Worm (Caenorhabditis elegans) whole organism, young adult: ENCODE data around the gene str-176.

Experiments used
- B0019.2 ChIP-seq: fragments of 200-800 bp; sonication (Bioruptor generic); conservative IDR thresholded peaks from 2 replicates; pipeline ENCODE4 v1.3.6; 2022; ENCODE audit warnings: missing genetic modification reagents, missing genetic modification characterization, missing compliant biosample characterization
- B0035.1 ChIP-seq: sonication (generic microtip); optimal IDR thresholded peaks from 2 replicates; lab custom pipeline; 2016; ENCODE audit warnings: missing genetic modification characterization, mild to moderate bottlenecking, missing compliant biosample characterization, missing genotype, missing genetic modification reagents
- B0261.1 ChIP-seq: sonication (generic microtip); optimal IDR thresholded peaks from 2 replicates; lab custom pipeline; 2016; ENCODE audit warnings: mild to moderate bottlenecking, missing genetic modification characterization, moderate library complexity, missing compliant biosample characterization
- C17E4.6 ChIP-seq: fragments of 200-800 bp; sonication (Bioruptor generic); IDR thresholded peaks from 2 replicates; pipeline ENCODE4 v1.3.6; 2022; ENCODE audit warnings: missing genetic modification reagents, missing genetic modification characterization, missing compliant biosample characterization
- D2030.7 ChIP-seq: fragments of 200-800 bp; sonication (Bioruptor generic); IDR thresholded peaks from 2 replicates; pipeline ENCODE4 v1.3.6; 2022; ENCODE audit warnings: missing genetic modification reagents, missing genetic modification characterization, missing compliant biosample characterization
- F23B12.7 ChIP-seq: sonication (generic microtip); optimal IDR thresholded peaks from 2 replicates; lab custom pipeline; 2017; ENCODE audit warnings: missing genetic modification characterization, mild to moderate bottlenecking, missing compliant biosample characterization, antibody characterized with exemption, moderate library complexity; ENCODE audit not compliant: insufficient read depth
- F37B4.10 ChIP-seq: fragments of 200-800 bp; sonication (Bioruptor generic); IDR thresholded peaks from 2 replicates; pipeline ENCODE4 v1.3.6; 2022; ENCODE audit warnings: missing genetic modification characterization, missing compliant biosample characterization
- F39B2.1 ChIP-seq: fragments of 200-800 bp; sonication (Bioruptor generic); IDR thresholded peaks from 2 replicates; pipeline ENCODE4 v1.3.6; 2022; ENCODE audit warnings: missing genetic modification reagents, missing genetic modification characterization, missing compliant biosample characterization
- F57A8.1 ChIP-seq: fragments of 200-800 bp; sonication (Bioruptor generic); optimal IDR thresholded peaks from 2 replicates; lab custom pipeline; 2018; ENCODE audit warnings: mild to moderate bottlenecking, missing genetic modification characterization, moderate library complexity, missing compliant biosample characterization
- K12H6.12 ChIP-seq: fragments of 200-800 bp; sonication (Bioruptor generic); optimal IDR thresholded peaks from 2 replicates; lab custom pipeline; 2018; ENCODE audit warnings: mild to moderate bottlenecking, missing genetic modification characterization, missing compliant biosample characterization
- T07F8.4 ChIP-seq: sonication (generic microtip); optimal IDR thresholded peaks from 2 replicates; lab custom pipeline; 2016; ENCODE audit warnings: mild to moderate bottlenecking, missing genetic modification characterization, moderate library complexity, missing compliant biosample characterization
- Y56A3A.18 ChIP-seq: fragments of 200-800 bp; sonication (Bioruptor generic); IDR thresholded peaks from 2 replicates; pipeline ENCODE4 v1.3.6; 2022; ENCODE audit warnings: missing genetic modification reagents, missing genetic modification characterization, missing compliant biosample characterization
- Y79H2A.3 ChIP-seq: fragments of 200-800 bp; sonication (Bioruptor generic); conservative IDR thresholded peaks from 2 replicates; pipeline ENCODE4 v1.3.6; 2022; ENCODE audit warnings: missing genetic modification reagents, missing genetic modification characterization, missing compliant biosample characterization
- ZK185.1 ChIP-seq: sonication (generic microtip); optimal IDR thresholded peaks from 2 replicates; lab custom pipeline; 2016; ENCODE audit warnings: mild to moderate bottlenecking, missing genetic modification characterization, missing compliant biosample characterization; ENCODE audit not compliant: poor library complexity, severe bottlenecking
- aptf-2 ChIP-seq: fragments of 200-800 bp; sonication (Bioruptor generic); conservative IDR thresholded peaks from 2 replicates; pipeline ENCODE4 v1.3.6; 2022; ENCODE audit warnings: missing genetic modification reagents, missing genetic modification characterization, missing compliant biosample characterization
- bed-2 ChIP-seq: fragments of 200-800 bp; sonication (Bioruptor generic); IDR thresholded peaks from 2 replicates; pipeline ENCODE4 v1.3.6; 2022; ENCODE audit warnings: missing genetic modification reagents, missing genetic modification characterization, missing compliant biosample characterization
- ccch-3 ChIP-seq: fragments of 200-800 bp; sonication (Bioruptor generic); optimal IDR thresholded peaks from 2 replicates; lab custom pipeline; 2018; ENCODE audit warnings: mild to moderate bottlenecking, missing genetic modification characterization, missing compliant biosample characterization
- ceh-79 ChIP-seq: sonication (generic microtip); optimal IDR thresholded peaks from 2 replicates; lab custom pipeline; 2017; ENCODE audit warnings: mild to moderate bottlenecking, missing genetic modification characterization, missing compliant biosample characterization
- ceh-91 ChIP-seq: fragments of 200-800 bp; sonication (Bioruptor generic); IDR thresholded peaks from 2 replicates; pipeline ENCODE4 v1.3.6; 2022; ENCODE audit warnings: missing genetic modification reagents, missing genetic modification characterization, missing compliant biosample characterization
- die-1 ChIP-seq: sonication (generic microtip); optimal IDR thresholded peaks from 2 replicates; lab custom pipeline; 2016; ENCODE audit warnings: missing genotype, mild to moderate bottlenecking, missing genetic modification characterization, missing compliant biosample characterization
- dox-1 ChIP-seq: fragments of 200-800 bp; sonication (Bioruptor generic); IDR thresholded peaks from 2 replicates; pipeline ENCODE4 v1.3.6; 2022; ENCODE audit warnings: missing genetic modification reagents, missing genetic modification characterization, missing compliant biosample characterization
- dpl-1 ChIP-seq: fragments of 150-350 bp; optimal IDR thresholded peaks from 2 replicates; lab custom pipeline; 2014; ENCODE audit warnings: missing biosample characterization, missing genetic modification reagents, missing genetic modification characterization
- efl-1 ChIP-seq: fragments of 150-350 bp; optimal IDR thresholded peaks from 2 replicates; lab custom pipeline; 2014; ENCODE audit warnings: missing biosample characterization, missing genetic modification reagents, missing genetic modification characterization
- egl-18 ChIP-seq: fragments of 200-800 bp; sonication (Bioruptor generic); IDR thresholded peaks from 2 replicates; pipeline ENCODE4 v1.3.6; 2022; ENCODE audit warnings: missing genetic modification reagents, missing genetic modification characterization, missing compliant biosample characterization
- ets-4 ChIP-seq: fragments of 200-800 bp; sonication (Bioruptor generic); optimal IDR thresholded peaks from 2 replicates; lab custom pipeline; 2018; ENCODE audit warnings: mild to moderate bottlenecking, missing genetic modification characterization, missing compliant biosample characterization
- fkh-3 ChIP-seq: sonication (generic microtip); optimal IDR thresholded peaks from 2 replicates; lab custom pipeline; 2016; ENCODE audit warnings: mild to moderate bottlenecking, missing genetic modification characterization, missing compliant biosample characterization
- hlh-12 ChIP-seq: sonication (generic microtip); optimal IDR thresholded peaks from 2 replicates; lab custom pipeline; 2016; ENCODE audit warnings: missing genetic modification characterization, missing compliant biosample characterization
- hrde-1 ChIP-seq: sonication (generic microtip); optimal IDR thresholded peaks from 2 replicates; lab custom pipeline; 2016; ENCODE audit warnings: missing genetic modification characterization, mild to moderate bottlenecking, missing compliant biosample characterization, moderate library complexity, missing genotype, missing genetic modification reagents, borderline replicate concordance
- let-607 ChIP-seq, 2 experiments: fragments of 200-800 bp in 1 of 2; sonication (Bioruptor generic) in 1 of 2; sonication (generic microtip) in 1 of 2; optimal IDR thresholded peaks; 2 replicates each; lab custom pipeline; 2016 to 2018; ENCODE audit warnings: mild to moderate bottlenecking in 2 of 2, missing compliant biosample characterization in 2 of 2, missing genetic modification characterization in 2 of 2, moderate library complexity in 2 of 2, missing genotype in 1 of 2
- lin-26 ChIP-seq: fragments of 200-800 bp; sonication (Bioruptor generic); IDR thresholded peaks from 2 replicates; pipeline ENCODE4 v1.3.6; 2022; ENCODE audit warnings: missing genetic modification reagents, missing genetic modification characterization, missing compliant biosample characterization
- lin-54 ChIP-seq: fragments of 200-800 bp; sonication (Bioruptor generic); optimal IDR thresholded peaks from 2 replicates; lab custom pipeline; 2018; ENCODE audit warnings: mild to moderate bottlenecking, missing genetic modification characterization, missing compliant biosample characterization
- lir-1 ChIP-seq: fragments of 200-800 bp; sonication (Bioruptor generic); conservative IDR thresholded peaks from 2 replicates; pipeline ENCODE4 v1.3.6; 2022; ENCODE audit warnings: missing genetic modification reagents, missing genetic modification characterization, missing compliant biosample characterization
- lsy-27 ChIP-seq: sonication (generic microtip); optimal IDR thresholded peaks from 2 replicates; lab custom pipeline; 2017; ENCODE audit warnings: missing genetic modification characterization, mild to moderate bottlenecking, missing compliant biosample characterization, antibody characterized with exemption, missing genotype, borderline replicate concordance; ENCODE audit not compliant: insufficient read depth
- madf-6 ChIP-seq: fragments of 200-800 bp; sonication (Bioruptor generic); IDR thresholded peaks from 2 replicates; pipeline ENCODE4 v1.3.6; 2022; ENCODE audit warnings: missing genetic modification reagents, missing genetic modification characterization, missing compliant biosample characterization
- madf-8 ChIP-seq: fragments of 200-800 bp; sonication (Bioruptor generic); conservative IDR thresholded peaks from 2 replicates; pipeline ENCODE4 v1.3.6; 2022; ENCODE audit warnings: missing genetic modification reagents, missing genetic modification characterization, missing compliant biosample characterization
- mcd-1 ChIP-seq: fragments of 200-800 bp; sonication (Bioruptor generic); IDR thresholded peaks from 2 replicates; pipeline ENCODE4 v1.3.6; 2022; ENCODE audit warnings: missing genetic modification reagents, missing genetic modification characterization, missing compliant biosample characterization
- mes-4 ChIP-seq: sonication (generic microtip); optimal IDR thresholded peaks from 2 replicates; lab custom pipeline; 2016; ENCODE audit warnings: missing genotype, missing genetic modification characterization, missing compliant biosample characterization
- nfya-1 ChIP-seq: sonication (generic microtip); optimal IDR thresholded peaks from 2 replicates; lab custom pipeline; 2017; ENCODE audit warnings: antibody characterized with exemption, missing compliant biosample characterization, missing genetic modification characterization, borderline replicate concordance; ENCODE audit not compliant: insufficient read depth
- nhr-120 ChIP-seq: fragments of 200-800 bp; sonication (Bioruptor generic); IDR thresholded peaks from 2 replicates; pipeline ENCODE4 v1.3.6; 2022; ENCODE audit warnings: missing genetic modification characterization, missing compliant biosample characterization
- nhr-27 ChIP-seq: fragments of 200-800 bp; sonication (Bioruptor generic); optimal IDR thresholded peaks from 2 replicates; lab custom pipeline; 2018; ENCODE audit warnings: mild to moderate bottlenecking, missing genetic modification characterization, moderate library complexity, missing compliant biosample characterization
- nhr-90 ChIP-seq: sonication (generic microtip); optimal IDR thresholded peaks from 2 replicates; lab custom pipeline; 2016; ENCODE audit warnings: missing genotype, mild to moderate bottlenecking, missing genetic modification characterization, missing compliant biosample characterization
- rcor-1 ChIP-seq: fragments of 200-800 bp; sonication (Bioruptor generic); IDR thresholded peaks from 2 replicates; pipeline ENCODE4 v1.3.6; 2022; ENCODE audit warnings: missing genetic modification reagents, missing genetic modification characterization, missing compliant biosample characterization
- repo-1 ChIP-seq: sonication (generic microtip); optimal IDR thresholded peaks from 2 replicates; lab custom pipeline; 2017; ENCODE audit warnings: mild to moderate bottlenecking, missing genetic modification characterization, missing compliant biosample characterization
- sdz-38 ChIP-seq: sonication (generic microtip); optimal IDR thresholded peaks from 2 replicates; lab custom pipeline; 2016; ENCODE audit warnings: missing genotype, missing genetic modification characterization, missing compliant biosample characterization
- snpc-4 ChIP-seq, 5 experiments: fragments of 150-350 bp in 1 of 5; sonication (generic microtip) in 4 of 5; optimal IDR thresholded peaks; 2 replicates each; lab custom pipeline; 2014 to 2018; ENCODE audit warnings: missing genetic modification characterization in 5 of 5, missing biosample characterization in 3 of 5, antibody characterized with exemption in 2 of 5, mild to moderate bottlenecking in 2 of 5, missing compliant biosample characterization in 2 of 5, missing genotype in 2 of 5, moderate library complexity in 2 of 5, missing genetic modification reagents in 1 of 5
- ztf-25 ChIP-seq: fragments of 200-800 bp; sonication (Bioruptor generic); IDR thresholded peaks from 2 replicates; pipeline ENCODE4 v1.3.6; 2022; ENCODE audit warnings: missing genetic modification reagents, missing genetic modification characterization, missing compliant biosample characterization
- ztf-3 ChIP-seq: fragments of 200-800 bp; sonication (Bioruptor generic); optimal IDR thresholded peaks from 2 replicates; lab custom pipeline; 2018; ENCODE audit warnings: mild to moderate bottlenecking, missing genetic modification characterization, missing compliant biosample characterization

str-176 gene

ce11 chrIV:8432709-8433108 is 30.9 kb downstream of the str-176 start, which contains the start of the genes T26A8.4 and pdtf-1 (continued):
- no peak for TF ChIP-seq ccch-3
- TF ChIP-seq mes-4 (tag; lab: Kevin White, UChicago) = no peak
- TF ChIP-seq Y56A3A.18 (GFP tag; lab: Robert Waterston, UW) = 0 out of 2 replicates have a peak, but pooled peaks have one; percentile 62
- TF ChIP-seq lin-26 (GFP tag; lab: Robert Waterston, UW) = 0 out of 2 replicates have a peak, but pooled peaks have one; percentile 34
- no peak for TF ChIP-seq die-1
- TF ChIP-seq dox-1 (GFP tag; lab: Robert Waterston, UW) = peak; percentile 92
- TF ChIP-seq nhr-90 = no peak
- TF ChIP-seq D2030.7 (GFP tag; lab: Robert Waterston, UW) = peak; percentile 88
- no peak for TF ChIP-seq sdz-38 (tag; lab: Kevin White, UChicago)
- no peak for TF ChIP-seq aptf-2
- no peak for TF ChIP-seq ets-4 (GFP tag; lab: Kevin White, UChicago)
- no peak for TF ChIP-seq egl-18 (GFP tag; lab: Robert Waterston, UW)
- TF ChIP-seq nfya-1 = no peak
- TF ChIP-seq F37B4.10 (GFP tag; lab: Robert Waterston, UW) = no peak
- TF ChIP-seq nhr-120 (GFP tag; lab: Robert Waterston, UW) = no peak
- TF ChIP-seq ztf-25 (GFP tag; lab: Robert Waterston, UW) = no peak
- no peak for TF ChIP-seq F39B2.1 (GFP tag; lab: Robert Waterston, UW)
- TF ChIP-seq madf-6 = peak; percentile 84
- TF ChIP-seq K12H6.12 (tag; lab: Kevin White, UChicago) = peak; percentile 90
- no peak for TF ChIP-seq hrde-1 (tag; lab: Kevin White, UChicago)
- no peak for TF ChIP-seq T07F8.4 (tag; lab: Kevin White, UChicago)
- TF ChIP-seq dpl-1 (GFP tag; lab: Kevin White, UChicago) = peak; percentile 60
- no peak for TF ChIP-seq lsy-27
- TF ChIP-seq ceh-79 (tag; lab: Kevin White, UChicago) = no peak
- TF ChIP-seq repo-1 = peak; percentile 60
- peak; percentile 60 for TF ChIP-seq efl-1 (GFP tag; lab: Kevin White, UChicago)
- peak; percentile 65 for TF ChIP-seq B0019.2
- peak; percentile 92 for TF ChIP-seq F23B12.7 (tag; lab: Kevin White, UChicago)
- peak; percentile 72 for TF ChIP-seq Y79H2A.3 (GFP tag; lab: Robert Waterston, UW)
- peak; percentile 89 for TF ChIP-seq rcor-1 (GFP tag; lab: Robert Waterston, UW)
- peak; percentile 89 for TF ChIP-seq ZK185.1 (tag; lab: Kevin White, UChicago)
- TF ChIP-seq C17E4.6 = peak; percentile 79
- TF ChIP-seq bed-2 (GFP tag; lab: Robert Waterston, UW) = no peak
- TF ChIP-seq ceh-91 (GFP tag; lab: Robert Waterston, UW) = peak; percentile 89
- TF ChIP-seq F57A8.1 (GFP tag; lab: Kevin White, UChicago) = peak; percentile 1
- peak; percentile 51 for TF ChIP-seq B0035.1 (tag; lab: Kevin White, UChicago)
- TF ChIP-seq let-607 (tag; optimal IDR thresholded peaks at IDR 0.05; lab: Kevin White, UChicago) = peak; percentile 87 to 88
- no peak for TF ChIP-seq hlh-12 (tag; lab: Kevin White, UChicago)
- no peak for TF ChIP-seq ztf-3 (GFP tag; lab: Kevin White, UChicago)
- TF ChIP-seq fkh-3 (tag; lab: Kevin White, UChicago) = no peak
- no peak for TF ChIP-seq nhr-27 (tag; lab: Kevin White, UChicago)
- TF ChIP-seq B0261.1 (tag; lab: Kevin White, UChicago) = no peak
- TF ChIP-seq snpc-4 (GFP tag; optimal IDR thresholded peaks at IDR 0.05; lab: Kevin White, UChicago) = peak; percentile 60
- TF ChIP-seq snpc-4 (tag; optimal IDR thresholded peaks at IDR 0.05; lab: Kevin White, UChicago) = peak; percentile 81 to 93 (median 88)
- TF ChIP-seq mcd-1 (GFP tag; lab: Robert Waterston, UW) = peak; percentile 83
- peak; percentile 54 for TF ChIP-seq madf-8
- peak; percentile 83 for TF ChIP-seq lin-54 (GFP tag; lab: Kevin White, UChicago)
- TF ChIP-seq lir-1 = peak; percentile 86
